Worm (Caenorhabditis elegans) whole organism, mixed stage, embryonic: ENCODE results near the gene F44G3.7.

Source experiments
- M03D4.4 ChIP-seq: sonication (generic microtip); optimal IDR thresholded peaks from 2 replicates; lab custom pipeline; 2017; ENCODE audit warnings: mild to moderate bottlenecking, missing genetic modification characterization, missing compliant biosample characterization
- bed-3 ChIP-seq: fragments of 200-800 bp; sonication (Bioruptor generic); optimal IDR thresholded peaks from 3 replicates; lab custom pipeline; 2018; ENCODE audit warnings: mild to moderate bottlenecking, missing genetic modification characterization, moderate library complexity, missing compliant biosample characterization
- blmp-1 ChIP-seq: fragments of 150-350 bp; optimal IDR thresholded peaks from 2 replicates; lab custom pipeline; 2014; ENCODE audit warnings: missing biosample characterization, missing genetic modification characterization
- ceh-39 ChIP-seq: fragments of 150-350 bp; optimal IDR thresholded peaks from 2 replicates; lab custom pipeline; 2014; ENCODE audit warnings: missing biosample characterization, missing genetic modification characterization
- ceh-43 ChIP-seq: fragments of 200-800 bp; sonication (Bioruptor generic); optimal IDR thresholded peaks from 2 replicates; lab custom pipeline; 2018; ENCODE audit warnings: mild to moderate bottlenecking, missing genetic modification characterization, moderate library complexity, missing compliant biosample characterization
- ceh-83 ChIP-seq: fragments of 200-800 bp; sonication (Bioruptor generic); optimal IDR thresholded peaks from 2 replicates; lab custom pipeline; 2018; ENCODE audit warnings: mild to moderate bottlenecking, missing genetic modification characterization, missing compliant biosample characterization
- ces-1 ChIP-seq: fragments of 150-350 bp; optimal IDR thresholded peaks from 2 replicates; lab custom pipeline; 2014; ENCODE audit warnings: missing biosample characterization, missing genetic modification reagents, missing genetic modification characterization
- elt-3 ChIP-seq: fragments of 150-350 bp; optimal IDR thresholded peaks from 2 replicates; lab custom pipeline; 2014; ENCODE audit warnings: missing biosample characterization, missing genetic modification characterization
- flh-1 ChIP-seq: fragments of 200-800 bp; sonication (Bioruptor generic); optimal IDR thresholded peaks from 2 replicates; lab custom pipeline; 2018; ENCODE audit warnings: mild to moderate bottlenecking, missing genetic modification characterization, moderate library complexity, missing compliant biosample characterization
- ham-2 ChIP-seq: fragments of 200-800 bp; sonication (Bioruptor generic); optimal IDR thresholded peaks from 2 replicates; lab custom pipeline; 2018; ENCODE audit warnings: mild to moderate bottlenecking, missing genetic modification characterization, missing compliant biosample characterization
- hlh-1 ChIP-seq: fragments of 150-350 bp; optimal IDR thresholded peaks from 2 replicates; lab custom pipeline; 2014; ENCODE audit warnings: missing biosample characterization, missing genetic modification reagents, missing genetic modification characterization
- lin-13 ChIP-seq: fragments of 150-350 bp; optimal IDR thresholded peaks from 2 replicates; lab custom pipeline; 2014; ENCODE audit warnings: missing biosample characterization, missing genetic modification characterization
- lin-32 ChIP-seq: fragments of 200-800 bp; sonication (Bioruptor generic); optimal IDR thresholded peaks from 2 replicates; lab custom pipeline; 2018; ENCODE audit warnings: mild to moderate bottlenecking, missing genetic modification characterization, missing compliant biosample characterization
- lsy-2 ChIP-seq: fragments of 150-350 bp; optimal IDR thresholded peaks from 2 replicates; lab custom pipeline; 2014; ENCODE audit warnings: missing biosample characterization, missing genetic modification characterization
- mab-5 ChIP-seq: fragments of 150-350 bp; optimal IDR thresholded peaks from 2 replicates; lab custom pipeline; 2014; ENCODE audit warnings: missing biosample characterization, missing genetic modification characterization
- mep-1 ChIP-seq: fragments of 150-350 bp; optimal IDR thresholded peaks from 2 replicates; lab custom pipeline; 2017; ENCODE audit warnings: missing biosample characterization, missing genetic modification reagents, missing genetic modification characterization, inconsistent platforms
- mls-2 ChIP-seq: sonication (generic microtip); optimal IDR thresholded peaks from 2 replicates; lab custom pipeline; 2016; ENCODE audit warnings: mild to moderate bottlenecking, missing genetic modification characterization, moderate library complexity, missing compliant biosample characterization
- nhr-12 ChIP-seq: fragments of 150-350 bp; optimal IDR thresholded peaks from 2 replicates; lab custom pipeline; 2014; ENCODE audit warnings: missing biosample characterization, missing genetic modification characterization
- nhr-2 ChIP-seq: fragments of 150-350 bp; optimal IDR thresholded peaks from 2 replicates; lab custom pipeline; 2014; ENCODE audit warnings: missing biosample characterization, missing genetic modification characterization
- nhr-237 ChIP-seq: fragments of 150-350 bp; optimal IDR thresholded peaks from 2 replicates; lab custom pipeline; 2014; ENCODE audit warnings: missing biosample characterization, missing genetic modification characterization
- nhr-28 ChIP-seq: fragments of 150-350 bp; optimal IDR thresholded peaks from 2 replicates; lab custom pipeline; 2014; ENCODE audit warnings: missing biosample characterization, missing genetic modification characterization
- nhr-76 ChIP-seq: sonication (generic microtip); optimal IDR thresholded peaks from 2 replicates; lab custom pipeline; 2017; ENCODE audit warnings: missing biosample characterization, missing genetic modification characterization
- snpc-4 ChIP-seq: fragments of 150-350 bp; optimal IDR thresholded peaks from 2 replicates; lab custom pipeline; 2014; ENCODE audit warnings: missing biosample characterization, missing genetic modification characterization
- sptf-1 ChIP-seq: sonication (generic microtip); optimal IDR thresholded peaks from 2 replicates; lab custom pipeline; 2017; ENCODE audit warnings: mild to moderate bottlenecking, missing genetic modification characterization, moderate library complexity, missing compliant biosample characterization
- tbx-8 ChIP-seq: fragments of 200-800 bp; sonication (Bioruptor generic); optimal IDR thresholded peaks from 2 replicates; lab custom pipeline; 2018; ENCODE audit warnings: mild to moderate bottlenecking, missing genetic modification characterization, moderate library complexity, missing compliant biosample characterization
- unc-120 ChIP-seq: sonication (generic microtip); optimal IDR thresholded peaks from 2 replicates; lab custom pipeline; 2017; ENCODE audit warnings: missing genetic modification characterization, missing compliant biosample characterization; ENCODE audit not compliant: poor library complexity, severe bottlenecking
- unc-39 ChIP-seq: fragments of 150-350 bp; optimal IDR thresholded peaks from 2 replicates; lab custom pipeline; 2014; ENCODE audit warnings: missing biosample characterization, missing genetic modification characterization
- zip-8 ChIP-seq: fragments of 150-350 bp; optimal IDR thresholded peaks from 2 replicates; lab custom pipeline; 2014; ENCODE audit warnings: missing biosample characterization, missing genetic modification characterization
- ztf-11 ChIP-seq: fragments of 150-350 bp; optimal IDR thresholded peaks from 2 replicates; lab custom pipeline; 2014; ENCODE audit warnings: missing biosample characterization, missing genetic modification characterization

The F44G3.7 gene

ce11 chrV:16148805-16149204, 11.9 kb upstream of the F44G3.7 start, which contains the start of gene F10A3.4:
Gene F10A3.4, plus strand, starts transcription at chrV:16149105.
- no peak for TF ChIP-seq nhr-237

- TF ChIP-seq ham-2 (no peak), bed-3 (no peak), unc-120 (tag; lab: Kevin White, UChicago) (no peak), flh-1 (GFP tag; lab: Kevin White, UChicago) (no peak), lin-13 (no peak)
- TF ChIP-seq, all 35 proteins: peak for 0
These were observed 8.1 kb upstream of the F44G3.7 start for ce11 chrV:16145009-16145408.

DNA sequence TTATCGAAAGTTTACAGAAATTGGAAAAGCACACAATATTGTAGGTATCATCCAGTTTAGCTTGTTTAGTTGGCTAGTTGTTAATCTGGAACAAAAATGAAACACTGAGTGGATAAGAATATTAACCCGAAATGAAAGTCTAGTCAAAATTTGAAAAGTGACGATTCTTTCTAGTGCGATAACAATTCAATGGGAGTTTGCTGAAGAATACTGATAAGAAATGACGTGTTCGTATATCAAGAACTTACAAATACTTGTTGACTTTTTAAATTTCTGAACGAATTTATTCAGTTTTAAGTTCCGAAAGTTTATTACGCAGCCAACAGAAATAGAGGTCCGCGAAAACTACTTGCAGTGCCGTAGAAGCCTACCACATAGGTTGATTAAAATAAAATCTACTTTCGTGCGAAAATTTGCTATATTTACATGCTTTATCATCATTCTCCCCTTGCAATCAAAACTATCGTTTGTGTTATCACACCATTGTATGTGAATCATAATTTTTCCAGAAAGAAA, 6.2 kb upstream of the F44G3.7 start, which contains the start of gene fbxa-88:
fbxa-88 (minus strand) TSS at position 51 of the 516 bp plus-strand sequence.
- TF ChIP-seq ceh-43 (GFP tag; lab: Kevin White, UChicago) (no peak), hlh-1 (tag; lab: Kevin White, UChicago) (no peak), bed-3 (no peak), tbx-8 (GFP tag; lab: Kevin White, UChicago) (no peak), lsy-2 (tag; lab: Kevin White, UChicago) (no peak), flh-1 (GFP tag; lab: Kevin White, UChicago) (no peak)

ce11 chrV:16142371-16142770, 5.4 kb upstream of the F44G3.7 start, which contains the start of gene fbxa-18:
Gene fbxa-18, plus strand, starts transcription at chrV:16142671.
- TF ChIP-seq mab-5 (tag; lab: Kevin White, UChicago) (no peak), mls-2 (tag; lab: Kevin White, UChicago) (no peak), sptf-1 (no peak)

DNA sequence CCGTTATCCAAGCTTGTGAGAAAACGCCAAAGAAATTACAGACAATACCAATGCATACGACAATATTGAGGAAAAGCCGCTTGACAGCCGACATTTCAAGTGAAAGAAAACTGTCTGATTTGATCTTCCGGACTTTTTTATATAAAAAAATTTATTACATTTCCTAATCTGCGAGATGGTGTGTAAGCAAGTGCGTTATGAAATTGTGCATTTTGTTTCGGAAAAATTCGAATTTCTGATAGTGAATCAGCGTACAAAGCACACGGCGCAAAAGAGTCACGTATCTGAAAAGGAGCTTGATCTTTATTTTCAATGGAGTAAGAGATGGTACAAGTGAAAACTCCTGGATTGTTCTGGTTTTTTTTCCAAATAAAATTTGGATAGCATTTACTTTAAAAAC, 4.1 kb upstream of the F44G3.7 start, which contains the start of gene clc-32:
clc-32 (minus strand) TSS at position 101 of the 400 bp plus-strand sequence.
- TF ChIP-seq nhr-76 (no peak), lin-13 (no peak)

- TF ChIP-seq lin-13 (no peak), hlh-1 (tag; lab: Kevin White, UChicago) (no peak), flh-1 (GFP tag; lab: Kevin White, UChicago) (no peak), nhr-2 (tag; lab: Kevin White, UChicago) (no peak), unc-120 (tag; lab: Kevin White, UChicago) (no peak), M03D4.4 (no peak), mab-5 (tag; lab: Kevin White, UChicago) (no peak), ceh-83 (GFP tag; lab: Kevin White, UChicago) (no peak), sptf-1 (no peak), bed-3 (no peak), elt-3 (tag; lab: Kevin White, UChicago) (no peak), mep-1 (tag; lab: Kevin White, UChicago) (no peak), nhr-12 (tag; lab: Kevin White, UChicago) (no peak), blmp-1 (tag; lab: Kevin White, UChicago) (no peak), ceh-39 (tag; lab: Kevin White, UChicago) (no peak), nhr-28 (tag; lab: Kevin White, UChicago) (no peak), zip-8 (no peak)
- TF ChIP-seq, all 35 proteins: peak for 0
These were observed 2.6 kb upstream of the F44G3.7 start, which contains the start of gene clc-11 for ce11 chrV:16139529-16139928. Gene clc-11, minus strand, starts transcription at chrV:16139629.

ce11 chrV:16132705-16133104, 4.2 kb downstream of the F44G3.7 start, which contains the start of gene fbxa-144:
Gene fbxa-144, minus strand, starts transcription at chrV:16132805.
- TF ChIP-seq ceh-39 (tag; lab: Kevin White, UChicago) (no peak), unc-39 (no peak), ces-1 (GFP tag; lab: Kevin White, UChicago) (no peak)

- no peak for TF ChIP-seq snpc-4 (tag; lab: Kevin White, UChicago)
- TF ChIP-seq ztf-11 (tag; lab: Kevin White, UChicago): no peak
- TF ChIP-seq lin-32: no peak
These were observed 4.7 kb downstream of the F44G3.7 start for ce11 chrV:16132215-16132614.
